Worm (Caenorhabditis elegans): ENCODE data around the gene Y70C5A.3.

DNA sequence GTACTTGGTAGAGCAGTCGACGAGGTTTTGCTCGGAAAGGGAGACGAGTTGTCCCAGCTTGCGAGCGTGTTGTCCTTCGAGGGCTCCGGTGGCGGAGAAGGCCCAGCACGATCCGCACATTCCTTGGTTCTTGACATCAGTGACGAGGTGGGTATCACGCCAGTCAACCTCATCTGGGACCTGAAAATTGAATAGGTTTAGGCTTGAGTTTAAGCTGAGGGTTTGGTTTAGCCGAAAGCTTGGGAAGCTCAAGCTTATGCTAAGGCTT lies 27.0 kb downstream of the Y70C5A.3 start:
- no peak for TF ChIP-seq ztf-11 (tag; optimal IDR thresholded peaks at IDR 0.05)
- no peak for TF ChIP-seq unc-86 (tag; optimal IDR thresholded peaks at IDR 0.05)
- TF ChIP-seq zag-1 (tag; optimal IDR thresholded peaks at IDR 0.05) = no peak
- TF ChIP-seq unc-130 (tag; optimal IDR thresholded peaks at IDR 0.05) = no peak
- TF ChIP-seq nhr-84 (tag; optimal IDR thresholded peaks at IDR 0.05) = no peak
- no peak for TF ChIP-seq nhr-11 (tag; optimal IDR thresholded peaks at IDR 0.05)
- TF ChIP-seq fos-1 (tag; optimal IDR thresholded peaks at IDR 0.05) = no peak

All from whole organism, L1 larva.